Worm (Caenorhabditis elegans): ENCODE measurements around the gene snt-2.

snt-2 gene

DNA sequence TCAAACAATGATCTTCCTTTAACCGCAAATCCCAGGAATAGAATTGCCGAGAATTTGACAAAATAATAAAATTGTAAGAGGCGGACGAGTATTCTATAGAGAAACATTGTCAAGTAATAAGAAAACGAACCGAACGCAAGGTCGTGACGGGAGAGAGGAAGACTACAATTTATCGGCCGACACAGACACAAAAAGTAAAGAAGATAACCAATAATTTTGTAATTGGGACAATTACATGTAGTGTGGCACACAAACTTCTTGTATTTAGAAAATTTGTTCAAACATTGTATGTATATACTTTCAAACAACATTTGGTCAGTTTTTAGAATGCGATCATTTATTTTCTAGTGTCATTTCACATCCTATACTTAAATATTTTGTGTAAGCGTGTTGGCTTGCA is 38.4 kb upstream of the snt-2 start, which contains the start of gene ceeh-1:
Gene ceeh-1, minus strand, starts transcription at position 317 of the 400 bp plus-strand sequence.
- TF ChIP-seq cog-1 (tag; optimal IDR thresholded peaks at IDR 0.05): no peak
- no peak for TF ChIP-seq T22C8.4 (GFP tag; IDR thresholded peaks at IDR 0.05)
- no peak for TF ChIP-seq ztf-29 (GFP tag; IDR thresholded peaks at IDR 0.05)
- no peak for TF ChIP-seq ztf-23 (GFP tag; IDR thresholded peaks at IDR 0.05)
- TF ChIP-seq med-1 (GFP tag; optimal IDR thresholded peaks at IDR 0.05; ENCODE audit: insufficient read depth): no peak
- no peak for TF ChIP-seq flt-1 (GFP tag; IDR thresholded peaks at IDR 0.05)
- no peak for TF ChIP-seq klf-2 (GFP tag; conservative IDR thresholded peaks at IDR 0.05)
- TF ChIP-seq tab-1 (GFP tag; IDR thresholded peaks at IDR 0.05): no peak
- no peak for TF ChIP-seq ref-1 (GFP tag; conservative IDR thresholded peaks at IDR 0.05)

DNA sequence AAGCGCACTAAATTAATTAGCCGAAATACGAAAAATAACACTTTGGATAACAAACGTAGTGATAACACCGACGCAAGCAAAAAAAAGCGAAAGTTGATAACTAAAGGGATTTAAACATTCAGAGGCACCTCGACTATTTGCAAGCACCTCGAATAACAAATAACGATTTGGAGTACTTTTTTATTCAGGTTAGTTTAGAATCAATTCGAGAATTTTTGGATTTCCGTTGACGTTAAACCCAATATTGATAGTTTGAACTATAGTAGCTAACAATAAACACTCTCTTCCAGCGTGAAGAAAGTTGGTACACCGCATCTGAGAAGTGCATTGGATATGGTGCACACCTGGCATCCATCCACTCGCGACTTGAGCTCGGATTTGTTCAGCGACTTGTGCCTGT is 31.7 kb upstream of the snt-2 start:
- TF ChIP-seq ztf-29 (GFP tag; IDR thresholded peaks at IDR 0.05): no peak
- TF ChIP-seq med-1 (GFP tag; optimal IDR thresholded peaks at IDR 0.05; ENCODE audit: insufficient read depth): no peak
- no peak for TF ChIP-seq T22C8.4 (GFP tag; IDR thresholded peaks at IDR 0.05)
- no peak for TF ChIP-seq cog-1 (tag; optimal IDR thresholded peaks at IDR 0.05)
- TF ChIP-seq ref-1 (GFP tag; conservative IDR thresholded peaks at IDR 0.05): no peak
- TF ChIP-seq ztf-23 (GFP tag; IDR thresholded peaks at IDR 0.05): no peak
- TF ChIP-seq klf-2 (GFP tag; conservative IDR thresholded peaks at IDR 0.05): no peak
- no peak for TF ChIP-seq flt-1 (GFP tag; IDR thresholded peaks at IDR 0.05)
- no peak for TF ChIP-seq tab-1 (GFP tag; IDR thresholded peaks at IDR 0.05)

DNA sequence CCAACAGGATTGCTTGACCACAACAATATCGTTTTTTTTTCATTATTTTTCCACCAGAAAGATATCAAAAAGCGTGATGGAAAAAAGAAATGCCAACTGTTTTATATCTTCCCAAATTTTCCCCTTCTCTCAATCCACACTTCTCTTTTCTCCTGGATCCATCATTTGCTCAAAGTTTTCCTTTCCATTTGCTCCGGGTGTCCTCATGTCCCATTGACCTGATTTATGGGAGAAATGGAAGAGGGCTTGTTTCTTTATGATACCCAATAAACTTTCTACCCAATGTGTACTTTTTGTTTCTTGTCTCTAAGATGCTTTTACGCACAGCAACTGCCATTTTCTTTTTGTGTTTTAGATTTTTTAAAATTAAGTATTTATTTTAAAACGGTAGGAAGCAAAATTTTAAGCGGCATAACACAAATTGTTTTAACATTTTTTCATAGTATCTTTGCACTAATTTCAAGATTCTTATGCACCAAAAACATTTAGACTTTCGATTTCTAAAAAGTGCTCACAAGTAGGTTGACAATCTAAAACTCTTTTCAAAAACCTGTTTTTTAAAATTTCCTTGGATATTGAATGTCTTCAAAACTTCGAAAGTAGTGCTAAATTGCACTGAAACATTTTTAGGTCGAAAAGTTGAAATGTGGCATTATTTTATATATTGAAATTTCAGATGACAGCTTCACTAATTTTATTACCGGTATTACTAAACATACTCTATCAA is 29.2 kb upstream of the snt-2 start, which contains the start of gene clec-149:
Gene clec-149, plus strand, starts transcription at position 677 of the 727 bp plus-strand sequence.
- TF ChIP-seq ref-1 (GFP tag; conservative IDR thresholded peaks at IDR 0.05) (no peak), klf-2 (GFP tag; conservative IDR thresholded peaks at IDR 0.05) (no peak), med-1 (GFP tag; optimal IDR thresholded peaks at IDR 0.05; ENCODE audit: insufficient read depth) (no peak), T22C8.4 (GFP tag; IDR thresholded peaks at IDR 0.05) (no peak)

DNA sequence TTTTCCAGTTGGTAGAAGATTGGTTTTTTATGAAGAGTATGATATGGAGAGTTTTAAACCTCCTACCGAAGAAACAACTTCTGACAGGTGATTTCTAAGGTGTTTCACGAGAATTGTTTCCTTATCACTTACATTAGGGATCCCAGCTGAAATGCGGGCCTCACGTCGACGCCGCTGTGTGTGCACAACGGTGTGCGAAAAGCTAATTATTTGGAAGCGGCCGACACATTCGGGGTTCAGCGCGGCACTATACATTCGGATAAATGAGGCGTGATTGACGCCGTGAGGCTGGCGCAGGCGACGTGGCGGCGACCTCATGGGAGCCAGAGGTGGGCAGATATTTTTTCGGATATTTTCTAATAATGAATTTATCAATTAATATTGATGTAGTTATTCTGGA is 25.8 kb upstream of the snt-2 start:
- TF ChIP-seq ztf-23 (GFP tag; IDR thresholded peaks at IDR 0.05) (no peak), cog-1 (tag; optimal IDR thresholded peaks at IDR 0.05) (no peak)

DNA sequence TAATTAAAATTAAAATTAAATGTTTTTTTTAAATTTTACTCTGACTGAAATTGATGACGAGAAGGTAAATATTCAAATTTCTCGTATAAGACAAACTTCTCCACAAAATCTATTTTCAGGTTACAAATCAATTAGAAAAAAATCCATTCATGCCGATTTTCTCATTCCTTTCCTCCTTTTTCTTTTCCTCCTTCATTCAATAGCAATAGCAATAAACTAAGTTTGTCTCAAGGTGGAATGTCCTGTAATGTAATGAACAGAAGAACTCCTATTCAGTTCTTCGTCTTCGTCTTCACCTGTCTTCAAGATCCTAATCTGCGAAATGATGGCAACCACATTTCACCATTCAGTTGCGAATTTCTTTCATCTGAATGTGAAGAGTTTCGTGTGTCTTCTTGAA is 22.3 kb upstream of the snt-2 start, which contains the start of gene dac-1:
Gene dac-1, plus strand, starts transcription at position 301 of the 400 bp plus-strand sequence.
- TF ChIP-seq ztf-23 (GFP tag; IDR thresholded peaks at IDR 0.05) (no peak), T22C8.4 (GFP tag; IDR thresholded peaks at IDR 0.05) (no peak), cog-1 (tag; optimal IDR thresholded peaks at IDR 0.05) (no peak), ztf-29 (GFP tag; IDR thresholded peaks at IDR 0.05) (no peak), klf-2 (GFP tag; conservative IDR thresholded peaks at IDR 0.05) (no peak), ref-1 (GFP tag; conservative IDR thresholded peaks at IDR 0.05) (no peak), flt-1 (GFP tag; IDR thresholded peaks at IDR 0.05) (no peak), med-1 (GFP tag; optimal IDR thresholded peaks at IDR 0.05; ENCODE audit: insufficient read depth) (no peak), tab-1 (GFP tag; IDR thresholded peaks at IDR 0.05) (no peak)

DNA sequence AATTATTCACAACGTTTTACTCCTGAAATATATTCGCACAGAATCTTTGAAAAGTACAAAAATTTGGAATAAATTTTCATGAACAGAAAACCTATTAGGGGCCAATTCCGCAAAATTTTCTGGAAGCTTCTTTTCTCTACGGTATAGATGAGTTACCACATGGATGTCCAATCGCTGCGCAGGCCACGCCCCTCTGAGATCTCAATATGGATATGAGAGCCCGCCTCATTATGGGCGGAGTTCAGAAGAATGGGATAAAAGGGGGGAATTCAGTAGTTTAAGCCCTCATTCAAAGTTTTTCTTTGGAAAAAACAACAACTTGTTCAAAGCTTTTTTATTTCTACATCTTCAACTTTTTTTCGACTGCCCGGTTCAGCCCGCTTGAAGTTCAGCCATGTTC is 18.0 kb upstream of the snt-2 start, which contains the start of gene daf-7:
Gene daf-7, plus strand, starts transcription at position 301 of the 400 bp plus-strand sequence.
- TF ChIP-seq flt-1 (GFP tag; IDR thresholded peaks at IDR 0.05): no peak
- TF ChIP-seq med-1 (GFP tag; optimal IDR thresholded peaks at IDR 0.05; ENCODE audit: insufficient read depth): no peak
- TF ChIP-seq ztf-23 (GFP tag; IDR thresholded peaks at IDR 0.05): no peak
- TF ChIP-seq klf-2 (GFP tag; conservative IDR thresholded peaks at IDR 0.05): no peak
- no peak for TF ChIP-seq T22C8.4 (GFP tag; IDR thresholded peaks at IDR 0.05)
- TF ChIP-seq ztf-29 (GFP tag; IDR thresholded peaks at IDR 0.05): no peak
- TF ChIP-seq cog-1 (tag; optimal IDR thresholded peaks at IDR 0.05): no peak
- TF ChIP-seq tab-1 (GFP tag; IDR thresholded peaks at IDR 0.05): no peak
- no peak for TF ChIP-seq ref-1 (GFP tag; conservative IDR thresholded peaks at IDR 0.05)

DNA sequence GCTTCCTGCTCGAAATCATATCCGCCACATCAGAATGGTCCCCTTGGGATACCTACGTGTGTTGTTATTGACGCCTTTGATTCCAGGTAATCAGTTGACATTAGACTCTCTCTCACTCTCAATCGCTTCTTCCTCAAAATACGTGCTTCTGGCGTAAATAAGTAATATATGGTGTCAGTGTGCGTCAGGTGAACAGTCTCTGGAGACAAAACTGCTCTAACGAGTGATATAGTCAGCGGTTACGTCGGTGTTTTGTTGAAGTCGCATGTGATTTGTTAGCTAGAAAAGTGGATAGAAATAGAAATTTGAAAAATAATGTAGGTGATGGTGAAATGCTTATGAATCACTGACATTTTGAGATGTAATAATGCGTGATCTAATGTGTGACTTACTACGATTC is 8.5 kb upstream of the snt-2 start:
- TF ChIP-seq ztf-23 (GFP tag; IDR thresholded peaks at IDR 0.05) (no peak), flt-1 (GFP tag; IDR thresholded peaks at IDR 0.05) (no peak), T22C8.4 (GFP tag; IDR thresholded peaks at IDR 0.05) (no peak), cog-1 (tag; optimal IDR thresholded peaks at IDR 0.05) (no peak), ztf-29 (GFP tag; IDR thresholded peaks at IDR 0.05) (no peak), klf-2 (GFP tag; conservative IDR thresholded peaks at IDR 0.05) (no peak), med-1 (GFP tag; optimal IDR thresholded peaks at IDR 0.05; ENCODE audit: insufficient read depth) (no peak), ref-1 (GFP tag; conservative IDR thresholded peaks at IDR 0.05) (no peak), tab-1 (GFP tag; IDR thresholded peaks at IDR 0.05) (no peak)

DNA sequence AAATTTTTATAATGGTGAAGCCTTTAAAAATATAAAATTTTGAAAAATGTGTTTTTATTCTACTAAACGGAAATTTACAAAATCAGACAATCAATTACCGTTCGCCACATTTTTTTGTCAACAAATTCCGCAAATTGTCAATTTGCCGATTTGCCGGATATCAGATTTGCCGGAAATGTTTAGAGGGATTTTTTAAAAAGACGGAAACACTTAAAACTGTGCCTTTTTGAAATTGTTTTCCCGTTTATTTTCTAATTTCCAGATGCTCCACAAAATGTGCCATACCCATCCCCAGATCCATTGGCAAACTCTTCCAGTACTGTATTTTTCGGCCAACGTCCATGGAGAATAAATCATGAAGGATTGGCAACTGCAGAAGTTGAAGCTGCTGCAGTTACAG is 4.0 kb upstream of the snt-2 start:
- TF ChIP-seq ztf-29 (GFP tag; IDR thresholded peaks at IDR 0.05): no peak
- TF ChIP-seq ref-1 (GFP tag; conservative IDR thresholded peaks at IDR 0.05): no peak
- TF ChIP-seq cog-1 (tag; optimal IDR thresholded peaks at IDR 0.05): no peak
- TF ChIP-seq klf-2 (GFP tag; conservative IDR thresholded peaks at IDR 0.05): no peak
- no peak for TF ChIP-seq med-1 (GFP tag; optimal IDR thresholded peaks at IDR 0.05; ENCODE audit: insufficient read depth)
- no peak for TF ChIP-seq tab-1 (GFP tag; IDR thresholded peaks at IDR 0.05)
- TF ChIP-seq ztf-23 (GFP tag; IDR thresholded peaks at IDR 0.05): no peak
- TF ChIP-seq T22C8.4 (GFP tag; IDR thresholded peaks at IDR 0.05): no peak
- no peak for TF ChIP-seq flt-1 (GFP tag; IDR thresholded peaks at IDR 0.05)

DNA sequence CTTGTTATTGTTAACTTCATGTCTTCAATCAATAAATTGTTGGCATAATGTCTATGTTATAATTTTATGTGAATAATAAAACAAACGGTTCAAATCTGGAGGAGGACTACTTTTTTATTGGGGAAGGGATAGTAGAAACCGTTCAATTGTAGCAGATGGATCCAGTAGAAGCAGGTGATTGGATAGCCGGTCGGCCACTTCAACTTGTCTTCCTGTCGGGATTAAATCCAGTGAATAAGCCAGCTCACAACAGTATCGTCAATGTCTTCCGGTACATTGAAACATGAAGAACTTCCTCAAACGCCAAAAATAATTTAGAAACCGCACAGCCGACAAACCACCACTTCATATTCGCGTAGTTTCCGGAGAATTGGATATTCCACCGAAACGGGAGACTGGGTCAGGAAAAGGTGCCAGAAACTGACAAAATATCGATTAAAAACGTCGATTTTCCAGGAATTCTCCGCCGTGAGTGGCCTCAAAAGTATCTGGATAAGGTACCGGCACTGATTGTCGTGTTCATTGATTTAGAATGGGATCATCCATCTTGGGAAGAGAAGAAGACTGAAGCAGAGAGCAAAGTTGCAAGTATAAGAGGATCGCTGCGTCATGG is 1.6 kb upstream of the snt-2 start, which contains the start of gene trpp-11:
Gene trpp-11, plus strand, starts transcription at position 153 of the 613 bp plus-strand sequence.
- no peak for TF ChIP-seq ztf-23 (GFP tag; IDR thresholded peaks at IDR 0.05)
- TF ChIP-seq T22C8.4 (GFP tag; IDR thresholded peaks at IDR 0.05): no peak
- TF ChIP-seq ztf-29 (GFP tag; IDR thresholded peaks at IDR 0.05): no peak
- TF ChIP-seq ref-1 (GFP tag; conservative IDR thresholded peaks at IDR 0.05): no peak
- TF ChIP-seq tab-1 (GFP tag; IDR thresholded peaks at IDR 0.05): no peak
- no peak for TF ChIP-seq cog-1 (tag; optimal IDR thresholded peaks at IDR 0.05)
- no peak for TF ChIP-seq med-1 (GFP tag; optimal IDR thresholded peaks at IDR 0.05; ENCODE audit: insufficient read depth)
- TF ChIP-seq klf-2 (GFP tag; conservative IDR thresholded peaks at IDR 0.05): no peak
- no peak for TF ChIP-seq flt-1 (GFP tag; IDR thresholded peaks at IDR 0.05)
